Worm (Caenorhabditis elegans): ENCODE results near the gene kynu-1.

The kynu-1 gene

ce11 chrX:6064385-6064784 is 44.8 kb downstream of the kynu-1 start:
- no peak for TF ChIP-seq lir-3 (tag; optimal IDR thresholded peaks at IDR 0.05; ENCODE audit: poor library complexity)
- peak; percentile 86 for TF ChIP-seq blmp-1 (tag; optimal IDR thresholded peaks at IDR 0.05)

ce11 chrX:6059163-6059782 is 49.9 kb downstream of the kynu-1 start:
- no peak for TF ChIP-seq dsc-1 (tag; optimal IDR thresholded peaks at IDR 0.05)
- no peak for TF ChIP-seq pqm-1 (tag; optimal IDR thresholded peaks at IDR 0.05)
- TF ChIP-seq ceh-88 (GFP tag; IDR thresholded peaks at IDR 0.05): no peak
- TF ChIP-seq C16A3.4 (tag; optimal IDR thresholded peaks at IDR 0.05): no peak
- TF ChIP-seq unc-62 (GFP tag; optimal IDR thresholded peaks at IDR 0.05): no peak
- no peak for TF ChIP-seq grh-1 (GFP tag; IDR thresholded peaks at IDR 0.05)
- no peak for TF ChIP-seq aha-1 (tag; optimal IDR thresholded peaks at IDR 0.05)
- TF ChIP-seq sup-37 (GFP tag; optimal IDR thresholded peaks at IDR 0.05): no peak
- no peak for TF ChIP-seq egl-27 (tag; optimal IDR thresholded peaks at IDR 0.05)
- no peak for TF ChIP-seq rnt-1 (tag; optimal IDR thresholded peaks at IDR 0.05)
- TF ChIP-seq mdl-1 (tag; optimal IDR thresholded peaks at IDR 0.05): no peak
- peak; percentile 95 for TF ChIP-seq elt-2 (tag; optimal IDR thresholded peaks at IDR 0.05)
- TF ChIP-seq nhr-90 (tag; optimal IDR thresholded peaks at IDR 0.05; ENCODE audit: poor library complexity): peak; percentile 12
- TF ChIP-seq zag-1 (tag; optimal IDR thresholded peaks at IDR 0.05): no peak
- TF ChIP-seq ztf-4 (tag; optimal IDR thresholded peaks at IDR 0.05): no peak
- peak; percentile 4 for TF ChIP-seq nhr-20 (tag; optimal IDR thresholded peaks at IDR 0.05)
- no peak for TF ChIP-seq pax-3 (tag; optimal IDR thresholded peaks at IDR 0.05)

ce11 chrX:6057580-6058305 is 51.4 kb downstream of the kynu-1 start, which contains the start of gene gln-1:
gln-1 (plus strand) TSS chrX:6058255.
- TF ChIP-seq nhr-47 (tag; optimal IDR thresholded peaks at IDR 0.05) (peak; percentile 8), ceh-63 (GFP tag; optimal IDR thresholded peaks at IDR 0.05) (no peak), lsy-2 (tag; optimal IDR thresholded peaks at IDR 0.05) (peak in 1 of 2 experiments; percentile 30), nhr-77 (tag; optimal IDR thresholded peaks at IDR 0.05) (peak; percentile 2), lin-15B (tag; optimal IDR thresholded peaks at IDR 0.05) (no peak), rnt-1 (tag; optimal IDR thresholded peaks at IDR 0.05) (peak; percentile 19), fkh-8 (tag; optimal IDR thresholded peaks at IDR 0.05) (no peak), nhr-237 (tag; optimal IDR thresholded peaks at IDR 0.05) (peak; percentile 44), xbp-1 (tag; optimal IDR thresholded peaks at IDR 0.05) (peak; percentile 27), unc-98 (GFP tag; IDR thresholded peaks at IDR 0.05) (no peak), nhr-28 (tag; optimal IDR thresholded peaks at IDR 0.05) (no peak), Y116A8C.19 (tag; optimal IDR thresholded peaks at IDR 0.05; ENCODE audit: borderline replicate concordance) (no peak), nhr-76 (tag; optimal IDR thresholded peaks at IDR 0.05) (no peak), nhr-20 (tag; optimal IDR thresholded peaks at IDR 0.05) (peak; percentile 61), nhr-11 (tag; optimal IDR thresholded peaks at IDR 0.05) (no peak), alr-1 (tag; optimal IDR thresholded peaks at IDR 0.05; ENCODE audit: borderline replicate concordance) (no peak), elt-3 (tag; optimal IDR thresholded peaks at IDR 0.05) (no peak), nhr-84 (tag; optimal IDR thresholded peaks at IDR 0.05) (no peak), sox-4 (tag; optimal IDR thresholded peaks at IDR 0.05) (no peak), lin-14 (GFP tag; optimal IDR thresholded peaks at IDR 0.05) (peak; percentile 66), nhr-85 (tag) (peak; percentile 83), C16A3.4 (tag; optimal IDR thresholded peaks at IDR 0.05) (no peak), ztf-4 (tag; optimal IDR thresholded peaks at IDR 0.05) (no peak), hlh-17 (GFP tag; optimal IDR thresholded peaks at IDR 0.05; ENCODE audit: borderline replicate concordance) (no peak), unc-30 (tag; optimal IDR thresholded peaks at IDR 0.05) (no peak), C04F5.9 (tag; optimal IDR thresholded peaks at IDR 0.05) (no peak), fkh-4 (tag; optimal IDR thresholded peaks at IDR 0.05; ENCODE audit: borderline replicate concordance) (no peak), mdl-1 (tag; optimal IDR thresholded peaks at IDR 0.05) (no peak), lin-39 (tag; optimal IDR thresholded peaks at IDR 0.05) (no peak), sptf-1 (tag; optimal IDR thresholded peaks at IDR 0.05) (no peak), elt-2 (tag; optimal IDR thresholded peaks at IDR 0.05) (peak; percentile 81), irx-1 (tag; optimal IDR thresholded peaks at IDR 0.05) (peak; percentile 6), pax-3 (tag; optimal IDR thresholded peaks at IDR 0.05) (no peak), fkh-10 (GFP tag; optimal IDR thresholded peaks at IDR 0.05) (no peak)

Data from whole organism, L1 larva.